Fruit fly (Drosophila melanogaster) whole organism, adult: ENCODE measurements around the gene Der-2.

Source experiments
- CG11617 ChIP-seq: fragments of 200-800 bp; sonication (Bioruptor generic); optimal IDR thresholded peaks from 2 replicates; lab custom pipeline; 2017; ENCODE audit warnings: mild to moderate bottlenecking, missing biosample characterization, missing genetic modification reagents, missing genetic modification characterization
- CG12768 ChIP-seq: fragments of 200-800 bp; sonication (Bioruptor generic); optimal IDR thresholded peaks from 2 replicates; lab custom pipeline; 2017; ENCODE audit warnings: missing biosample characterization, missing genetic modification characterization, mild to moderate bottlenecking, moderate library complexity, missing genetic modification reagents
- CG14711 ChIP-seq: fragments of 200-800 bp; sonication (Bioruptor generic); optimal IDR thresholded peaks from 2 replicates; lab custom pipeline; 2018; ENCODE audit warnings: missing biosample characterization, mild to moderate bottlenecking, missing genetic modification characterization, moderate library complexity
- CG1620 ChIP-seq: fragments of 200-800 bp; sonication (Bioruptor generic); optimal IDR thresholded peaks from 2 replicates; lab custom pipeline; 2016; ENCODE audit warnings: missing biosample characterization, missing genetic modification characterization
- CG33017 ChIP-seq: fragments of 200-800 bp; sonication (Bioruptor generic); optimal IDR thresholded peaks from 2 replicates; lab custom pipeline; 2018; ENCODE audit warnings: missing biosample characterization, mild to moderate bottlenecking, missing genetic modification characterization, moderate library complexity
- CG5204 ChIP-seq: fragments of 200-800 bp; sonication (Bioruptor generic); optimal IDR thresholded peaks from 2 replicates; lab custom pipeline; 2016; ENCODE audit warnings: missing biosample characterization, missing genetic modification characterization
- CG7045 ChIP-seq: fragments of 200-800 bp; sonication (Bioruptor generic); optimal IDR thresholded peaks from 2 replicates; lab custom pipeline; 2017; ENCODE audit warnings: missing biosample characterization, mild to moderate bottlenecking, missing genetic modification characterization
- CG7101 ChIP-seq: fragments of 200-800 bp; sonication (Bioruptor generic); optimal IDR thresholded peaks from 2 replicates; lab custom pipeline; 2018; ENCODE audit warnings: missing biosample characterization, mild to moderate bottlenecking, missing genetic modification characterization, moderate library complexity
- Clk ChIP-seq: fragments of 200-800 bp; sonication (Bioruptor generic); optimal IDR thresholded peaks from 2 replicates; lab custom pipeline; 2017; ENCODE audit warnings: missing biosample characterization, missing genetic modification characterization
- Crg-1 ChIP-seq: fragments of 200-800 bp; sonication (Bioruptor generic); optimal IDR thresholded peaks from 2 replicates; lab custom pipeline; 2016; ENCODE audit warnings: missing biosample characterization, missing genetic modification characterization
- Hr96 ChIP-seq: fragments of 200-800 bp; sonication (Bioruptor generic); optimal IDR thresholded peaks from 2 replicates; lab custom pipeline; 2016; ENCODE audit warnings: missing biosample characterization, missing genetic modification characterization
- Mnt ChIP-seq: fragments of 200-800 bp; sonication (Bioruptor generic); optimal IDR thresholded peaks from 2 replicates; lab custom pipeline; 2016; ENCODE audit warnings: missing biosample characterization, mild to moderate bottlenecking, missing genetic modification characterization
- bab1 ChIP-seq: fragments of 200-800 bp; sonication (Bioruptor generic); optimal IDR thresholded peaks from 3 replicates; lab custom pipeline; 2019; ENCODE audit warnings: missing biosample characterization, mild to moderate bottlenecking, missing genetic modification characterization, moderate library complexity
- cic ChIP-seq: fragments of 200-800 bp; sonication (Bioruptor generic); optimal IDR thresholded peaks from 2 replicates; lab custom pipeline; 2017; ENCODE audit warnings: missing biosample characterization, mild to moderate bottlenecking, missing genetic modification characterization, moderate library complexity
- cnc ChIP-seq, 2 experiments: fragments of >200 bp; optimal IDR thresholded peaks; 2 replicates each; lab custom pipeline; 2017
- kay ChIP-seq: fragments of 200-800 bp; sonication (Bioruptor generic); peaks from one replicate; lab custom pipeline; 2016; ENCODE audit warnings: missing biosample characterization, missing genetic modification characterization, borderline replicate concordance
- ovo ChIP-seq: fragments of 200-800 bp; sonication (Bioruptor generic); optimal IDR thresholded peaks from 2 replicates; lab custom pipeline; 2016; ENCODE audit warnings: missing biosample characterization, missing genetic modification characterization
- pad ChIP-seq: fragments of 200-800 bp; sonication (Bioruptor generic); optimal IDR thresholded peaks from 3 replicates; lab custom pipeline; 2017; ENCODE audit warnings: missing biosample characterization, missing genetic modification characterization, mild to moderate bottlenecking, moderate library complexity, missing genetic modification reagents
- tj ChIP-seq: fragments of 200-800 bp; sonication (Bioruptor generic); optimal IDR thresholded peaks from 3 replicates; lab custom pipeline; 2017; ENCODE audit warnings: missing biosample characterization, mild to moderate bottlenecking, missing genetic modification characterization, moderate library complexity
- toe ChIP-seq: fragments of 200-800 bp; sonication (Bioruptor generic); optimal IDR thresholded peaks from 2 replicates; lab custom pipeline; 2016; ENCODE audit warnings: missing biosample characterization, missing genetic modification characterization

Der-2 gene

dm6 chr3R:16504541-16504940 lies 20.5 kb upstream of the Der-2 start:
- TF ChIP-seq Mnt (GFP tag; lab: Kevin White, UChicago) (no peak), Clk (no peak)

dm6 chr3R:16502595-16503305 lies 18.7 kb upstream of the Der-2 start, which contains the start of gene CG42342:
TSS of gene CG42342 (plus strand) at chr3R:16502770.
- TF ChIP-seq CG7045 (no peak), CG5204 (GFP tag; lab: Kevin White, UChicago) (no peak)

dm6 chr3R:16500919-16501851 lies 17.2 kb upstream of the Der-2 start, which contains the start of gene Decay:
TSS of gene Decay (minus strand) at chr3R:16501050.
- no peak for TF ChIP-seq tj (GFP tag; lab: Kevin White, UChicago)
- peak; percentile 94 for TF ChIP-seq pad
- no peak for TF ChIP-seq CG14711 (tag; lab: Kevin White, UChicago)
- peak; percentile 26 for TF ChIP-seq Hr96 (GFP tag; lab: Kevin White, UChicago)
- TF ChIP-seq kay (GFP tag; lab: Kevin White, UChicago): peak; percentile 53
- TF ChIP-seq CG11617: peak; percentile 33

- TF ChIP-seq pad: no peak
- no peak for TF ChIP-seq CG14711 (tag; lab: Kevin White, UChicago)
- no peak for TF ChIP-seq cic
- no peak for TF ChIP-seq Hr96 (GFP tag; lab: Kevin White, UChicago)
- no peak for TF ChIP-seq bab1 (GFP tag; lab: Kevin White, UChicago)
- no peak for TF ChIP-seq tj (GFP tag; lab: Kevin White, UChicago)
- TF ChIP-seq CG33017 (tag; lab: Kevin White, UChicago): no peak
- TF ChIP-seq kay (GFP tag; lab: Kevin White, UChicago): no peak
Measured at dm6 chr3R:16498859-16499258, 14.8 kb upstream of the Der-2 start, which contains the start of gene Gr89a. TSS of gene Gr89a (minus strand) at chr3R:16498959.

- TF ChIP-seq Hr96 (GFP tag; lab: Kevin White, UChicago) (peak; percentile 0), cnc (optimal IDR thresholded peaks at IDR 0.05; lab: Kevin White, UChicago) (no peak), kay (GFP tag; lab: Kevin White, UChicago) (no peak), Mnt (GFP tag; lab: Kevin White, UChicago) (peak; percentile 32), bab1 (GFP tag; lab: Kevin White, UChicago) (peak; percentile 35), Clk (no peak), CG12768 (no peak), CG7045 (peak; percentile 61), CG1620 (GFP tag; lab: Kevin White, UChicago) (peak; percentile 5), CG5204 (GFP tag; lab: Kevin White, UChicago) (peak; percentile 41), CG14711 (tag; lab: Kevin White, UChicago) (peak; percentile 9), CG33017 (tag; lab: Kevin White, UChicago) (no peak), ovo (GFP tag; lab: Kevin White, UChicago) (no peak), Crg-1 (GFP tag; lab: Kevin White, UChicago) (no peak), toe (GFP tag; lab: Kevin White, UChicago) (no peak), CG11617 (no peak), cic (no peak), tj (GFP tag; lab: Kevin White, UChicago) (no peak), pad (peak; percentile 1), CG7101 (tag; lab: Kevin White, UChicago) (peak; percentile 44)
Measured at dm6 chr3R:16497379-16497778, 13.4 kb upstream of the Der-2 start.

- TF ChIP-seq CG7045 (no peak), CG11617 (no peak), tj (GFP tag; lab: Kevin White, UChicago) (no peak), cnc (optimal IDR thresholded peaks at IDR 0.05; lab: Kevin White, UChicago) (no peak), bab1 (GFP tag; lab: Kevin White, UChicago) (peak; percentile 39)
Measured at dm6 chr3R:16496209-16496608, 12.2 kb upstream of the Der-2 start.

dm6 chr3R:16495322-16495721 lies 11.3 kb upstream of the Der-2 start, which contains the start of gene Cad89D:
TSS of gene Cad89D (minus strand) at chr3R:16495422.
- no peak for TF ChIP-seq cic
- TF ChIP-seq Mnt (GFP tag; lab: Kevin White, UChicago): no peak
- no peak for TF ChIP-seq CG5204 (GFP tag; lab: Kevin White, UChicago)
- no peak for TF ChIP-seq CG1620 (GFP tag; lab: Kevin White, UChicago)
- no peak for TF ChIP-seq kay (GFP tag; lab: Kevin White, UChicago)
- no peak for TF ChIP-seq CG33017 (tag; lab: Kevin White, UChicago)
- no peak for TF ChIP-seq CG14711 (tag; lab: Kevin White, UChicago)
- no peak for TF ChIP-seq toe (GFP tag; lab: Kevin White, UChicago)
- no peak for TF ChIP-seq pad
- TF ChIP-seq Clk: no peak
